Worm (Caenorhabditis elegans) whole organism, early embryonic: ENCODE measurements around the gene qars-1.

Experiments used
- B0310.2 ChIP-seq: sonication (generic microtip); optimal IDR thresholded peaks from 2 replicates; lab custom pipeline; 2016; ENCODE audit warnings: mild to moderate bottlenecking, missing genetic modification characterization, missing compliant biosample characterization
- F13C5.2 ChIP-seq: sonication (generic microtip); optimal IDR thresholded peaks from 2 replicates; lab custom pipeline; 2017; ENCODE audit warnings: mild to moderate bottlenecking, missing genetic modification characterization, inconsistent platforms, missing compliant biosample characterization
- aly-1 ChIP-seq: sonication (generic microtip); optimal IDR thresholded peaks from 2 replicates; lab custom pipeline; 2016; ENCODE audit warnings: missing genetic modification characterization, missing compliant biosample characterization
- ama-1 ChIP-seq: fragments of 150-350 bp; optimal IDR thresholded peaks from 2 replicates; lab custom pipeline; 2014
- ceh-13 ChIP-seq: fragments of 200-800 bp; sonication (Bioruptor generic); optimal IDR thresholded peaks from 2 replicates; lab custom pipeline; 2018; ENCODE audit warnings: mild to moderate bottlenecking, missing genetic modification characterization, missing compliant biosample characterization
- ceh-36 ChIP-seq: sonication (generic microtip); optimal IDR thresholded peaks from 2 replicates; lab custom pipeline; 2016; ENCODE audit warnings: missing genetic modification characterization, inconsistent platforms, missing compliant biosample characterization
- ets-7 ChIP-seq: sonication (generic microtip); optimal IDR thresholded peaks from 2 replicates; lab custom pipeline; 2016; ENCODE audit warnings: missing genotype, missing genetic modification characterization, missing compliant biosample characterization
- flt-1 ChIP-seq: fragments of 200-800 bp; sonication (Bioruptor generic); IDR thresholded peaks from 2 replicates; pipeline ENCODE4 v1.3.6; 2022; ENCODE audit warnings: missing genetic modification characterization, missing compliant biosample characterization
- hmbx-1 ChIP-seq: sonication (generic microtip); optimal IDR thresholded peaks from 2 replicates; lab custom pipeline; 2016; ENCODE audit warnings: mild to moderate bottlenecking, missing genetic modification characterization, missing compliant biosample characterization
- hmg-4 ChIP-seq: fragments of 200-800 bp; sonication (Bioruptor generic); optimal IDR thresholded peaks from 2 replicates; lab custom pipeline; 2018; ENCODE audit warnings: mild to moderate bottlenecking, missing genetic modification characterization, missing compliant biosample characterization
- hnd-1 ChIP-seq: sonication (generic microtip); optimal IDR thresholded peaks from 2 replicates; lab custom pipeline; 2016; ENCODE audit warnings: missing genetic modification characterization, missing compliant biosample characterization
- pes-1 ChIP-seq: fragments of 200-800 bp; sonication (Bioruptor generic); IDR thresholded peaks from 2 replicates; pipeline ENCODE4 v1.3.6; 2022; ENCODE audit warnings: missing genetic modification reagents, missing genetic modification characterization, missing compliant biosample characterization
- scrt-1 ChIP-seq: fragments of 200-800 bp; sonication (Bioruptor generic); IDR thresholded peaks from 2 replicates; pipeline ENCODE4 v1.3.6; 2022; ENCODE audit warnings: missing genetic modification characterization, missing compliant biosample characterization
- sea-1 ChIP-seq: fragments of 200-800 bp; sonication (Bioruptor generic); conservative IDR thresholded peaks from 2 replicates; pipeline ENCODE4 v1.3.6; 2022; ENCODE audit warnings: missing genetic modification characterization, missing compliant biosample characterization
- tbx-11 ChIP-seq: fragments of 200-800 bp; sonication (Bioruptor generic); IDR thresholded peaks from 2 replicates; pipeline ENCODE4 v1.3.6; 2022; ENCODE audit warnings: missing genetic modification characterization, missing compliant biosample characterization
- tbx-37 ChIP-seq: fragments of 200-800 bp; sonication (Bioruptor generic); conservative IDR thresholded peaks from 2 replicates; pipeline ENCODE4 v1.3.6; 2022; ENCODE audit warnings: missing genetic modification reagents, missing genetic modification characterization, missing compliant biosample characterization
- tra-4 ChIP-seq: sonication (generic microtip); optimal IDR thresholded peaks from 2 replicates; lab custom pipeline; 2017; ENCODE audit warnings: missing genetic modification characterization, missing compliant biosample characterization

Gene qars-1

DNA sequence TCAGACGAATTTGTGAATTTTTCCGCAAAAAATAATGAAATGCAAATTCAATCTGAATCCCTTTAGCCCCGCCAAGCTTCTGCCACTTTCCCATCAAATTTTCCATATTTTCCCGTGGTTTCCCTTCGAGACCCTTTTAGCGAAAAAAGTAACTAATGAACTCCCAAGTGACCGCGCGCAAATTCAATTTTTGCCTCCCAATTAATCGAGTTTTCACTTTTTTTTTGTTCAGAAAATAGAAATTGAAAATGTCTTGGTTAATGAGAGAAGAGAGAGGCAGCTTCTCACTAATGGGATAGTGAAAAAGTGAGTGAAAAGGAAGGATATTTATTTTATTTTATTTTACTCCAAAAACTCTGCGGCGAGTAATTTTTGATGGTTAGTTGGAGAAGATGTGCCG is 52.9 kb downstream of the qars-1 start:
- TF ChIP-seq scrt-1 (GFP tag; lab: Robert Waterston, UW) (no peak), aly-1 (no peak), hmg-4 (GFP tag; lab: Kevin White, UChicago) (no peak), pes-1 (no peak), ceh-36 (tag; lab: Kevin White, UChicago) (no peak), hmbx-1 (tag; lab: Kevin White, UChicago) (no peak), tbx-11 (GFP tag; lab: Robert Waterston, UW) (no peak), tra-4 (tag; lab: Kevin White, UChicago) (no peak), flt-1 (GFP tag; lab: Robert Waterston, UW) (no peak), tbx-37 (GFP tag; lab: Robert Waterston, UW) (no peak)

DNA sequence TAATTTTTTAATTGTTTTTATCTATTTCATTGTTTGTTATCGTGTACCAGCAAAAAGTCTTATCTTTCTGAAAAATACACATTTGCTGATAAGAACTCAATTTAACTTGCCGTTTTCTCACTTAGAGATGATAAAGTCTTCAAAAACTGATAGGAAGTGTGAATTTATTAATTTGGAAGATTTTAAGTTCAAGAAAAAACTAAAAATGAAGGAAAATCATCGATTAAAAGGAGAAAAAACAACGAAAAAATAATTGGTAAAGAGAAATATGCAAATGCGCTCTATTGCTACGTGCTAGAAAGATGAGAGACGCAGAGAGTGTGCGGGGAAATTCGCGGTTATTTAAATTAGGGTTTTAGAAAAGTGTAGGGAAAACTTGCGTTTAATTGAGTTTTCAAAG is 53.6 kb downstream of the qars-1 start:
- no peak for TF ChIP-seq aly-1
- peak; percentile 31 for TF ChIP-seq F13C5.2 (tag; lab: Kevin White, UChicago)
- TF ChIP-seq ets-7 (tag; lab: Kevin White, UChicago) = no peak
- no peak for TF ChIP-seq ama-1 (lab: Kevin White, UChicago)
- TF ChIP-seq flt-1 (GFP tag; lab: Robert Waterston, UW) = no peak
- no peak for TF ChIP-seq tbx-11 (GFP tag; lab: Robert Waterston, UW)
- peak; percentile 33; the same call in 1 of the 2 replicates for TF ChIP-seq tbx-37 (GFP tag; lab: Robert Waterston, UW)
- TF ChIP-seq sea-1 (GFP tag; lab: Robert Waterston, UW) = no peak
- TF ChIP-seq tra-4 (tag; lab: Kevin White, UChicago) = no peak
- TF ChIP-seq B0310.2 = no peak
- TF ChIP-seq pes-1 = no peak
- TF ChIP-seq hnd-1 = no peak
- no peak for TF ChIP-seq ceh-13

DNA sequence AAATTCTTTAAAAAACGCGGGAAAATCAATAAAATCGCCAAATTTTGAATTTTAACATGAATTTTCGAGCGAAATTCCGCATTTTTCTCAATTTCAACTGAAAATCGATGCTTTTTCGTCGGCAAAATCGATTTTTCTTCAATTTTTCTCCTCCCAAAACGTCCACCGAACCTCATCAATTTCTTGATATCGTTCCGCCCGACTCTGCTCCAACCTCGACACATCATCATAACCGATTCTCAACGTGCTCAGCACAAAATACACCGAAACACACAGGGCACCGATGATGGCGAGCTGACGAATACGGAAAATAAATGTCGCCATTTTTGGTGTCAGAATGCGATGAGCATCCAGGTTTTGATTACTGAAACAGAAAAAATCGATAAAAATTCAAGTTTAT is 54.4 kb downstream of the qars-1 start, which contains the start of gene Y41E3.1:
Gene Y41E3.1 (minus strand): TSS at position 324 of the 400 bp plus-strand sequence.
- TF ChIP-seq hmbx-1 (tag; lab: Kevin White, UChicago) = no peak
- no peak for TF ChIP-seq scrt-1 (GFP tag; lab: Robert Waterston, UW)
- TF ChIP-seq hnd-1 = no peak
